Worm (Caenorhabditis elegans) whole organism, L1 larva: ENCODE results near the gene sorf-2.

Source experiments
- ama-1 ChIP-seq: fragments of 150-350 bp; optimal IDR thresholded peaks from 2 replicates; lab custom pipeline; 2014
- blmp-1 ChIP-seq: fragments of 150-350 bp; optimal IDR thresholded peaks from 2 replicates; lab custom pipeline; 2014; ENCODE audit warnings: missing biosample characterization, missing genetic modification characterization
- lin-35 ChIP-seq, 2 experiments: fragments of 150-350 bp; optimal IDR thresholded peaks; 2 replicates each; lab custom pipeline; 2014; ENCODE audit warnings: missing biosample characterization in 2 of 2, missing genetic modification characterization in 2 of 2, missing genetic modification reagents in 2 of 2
- nhr-237 ChIP-seq: fragments of 150-350 bp; optimal IDR thresholded peaks from 2 replicates; lab custom pipeline; 2014; ENCODE audit warnings: missing biosample characterization, missing genetic modification characterization
- nhr-76 ChIP-seq: sonication (generic microtip); optimal IDR thresholded peaks from 2 replicates; lab custom pipeline; 2017; ENCODE audit warnings: missing biosample characterization, missing genetic modification characterization
- pqm-1 ChIP-seq: sonication (generic microtip); optimal IDR thresholded peaks from 3 replicates; lab custom pipeline; 2017; ENCODE audit warnings: missing biosample characterization, missing genetic modification characterization
- sox-4 ChIP-seq: sonication (generic microtip); optimal IDR thresholded peaks from 2 replicates; lab custom pipeline; 2016; ENCODE audit warnings: missing genetic modification characterization, missing compliant biosample characterization
- swsn-7 ChIP-seq: sonication (generic microtip); optimal IDR thresholded peaks from 2 replicates; lab custom pipeline; 2016; ENCODE audit warnings: missing genetic modification characterization, missing compliant biosample characterization
- unc-98 ChIP-seq: fragments of 200-800 bp; sonication (Bioruptor generic); IDR thresholded peaks from 2 replicates; pipeline ENCODE4 v1.3.6; 2022; ENCODE audit warnings: missing genetic modification characterization, missing compliant biosample characterization
- ztf-4 ChIP-seq: fragments of 150-350 bp; optimal IDR thresholded peaks from 2 replicates; lab custom pipeline; 2014; ENCODE audit warnings: missing biosample characterization, missing genetic modification characterization

DNA sequence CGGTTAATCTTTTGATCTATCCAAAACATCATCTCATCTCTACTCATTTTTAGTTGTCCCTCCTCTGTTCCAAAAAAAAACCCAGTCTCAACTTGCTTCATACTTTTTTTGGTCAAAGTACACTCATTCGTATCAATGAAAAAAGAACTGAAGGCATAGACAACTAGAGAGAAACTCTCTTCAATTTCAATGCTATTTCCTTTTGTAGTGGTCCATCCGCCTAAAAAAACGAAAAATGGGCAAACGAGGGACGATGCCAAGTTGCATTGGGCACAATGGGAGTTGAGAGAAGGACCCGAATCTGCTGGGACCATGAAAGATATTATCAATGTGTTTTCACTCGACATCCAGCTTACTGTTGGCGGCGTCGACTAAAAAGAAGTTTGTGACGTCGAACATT lies 46.2 kb upstream of the sorf-2 start:
- TF ChIP-seq unc-98 (GFP tag; lab: Robert Waterston, UW) (no peak), blmp-1 (no peak), ama-1 (no peak), ztf-4 (no peak), nhr-76 (tag; lab: Kevin White, UChicago) (no peak), pqm-1 (tag; lab: Kevin White, UChicago) (no peak), swsn-7 (tag; lab: Kevin White, UChicago) (peak; percentile 0), nhr-237 (tag; lab: Kevin White, UChicago) (no peak), sox-4 (tag; lab: Kevin White, UChicago) (no peak), lin-35 (GFP tag; optimal IDR thresholded peaks at IDR 0.05; lab: Kevin White, UChicago) (peak in 1 of 2 experiments; percentile 26)
